Worm (Caenorhabditis elegans): Measurements from ENCODE around the gene mltn-10.

DNA sequence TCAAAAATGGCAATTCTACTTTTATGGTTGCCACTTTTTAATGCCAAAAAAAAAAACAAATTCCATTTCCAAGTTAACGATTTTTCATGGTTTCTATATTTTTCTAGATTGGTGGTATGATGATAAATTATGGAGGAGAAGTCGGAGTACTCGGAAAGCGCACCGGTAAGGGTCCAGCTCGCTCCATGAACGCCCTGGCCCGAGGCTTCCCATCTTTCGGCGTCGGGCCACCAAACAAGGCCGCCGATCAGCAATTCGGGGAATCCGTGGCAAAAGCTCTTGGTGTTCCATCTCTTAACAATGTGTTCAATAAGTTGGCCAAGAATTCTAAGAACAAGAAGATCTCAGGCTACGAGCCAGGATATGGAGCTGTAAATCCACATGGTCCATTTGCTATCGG, 11.2 kb downstream of the mltn-10 start:
- TF ChIP-seq mel-28 (tag; optimal IDR thresholded peaks at IDR 0.05; ENCODE audit: borderline replicate concordance), result no peak
- TF ChIP-seq rcor-1 (GFP tag; IDR thresholded peaks at IDR 0.05), result no peak
- TF ChIP-seq nfya-2 (GFP tag; IDR thresholded peaks at IDR 0.05), result no peak
- no peak for TF ChIP-seq K12H6.12 (tag; optimal IDR thresholded peaks at IDR 0.05)
- TF ChIP-seq nhr-90 (tag; optimal IDR thresholded peaks at IDR 0.05), result no peak

All from whole organism, young adult.